Worm (Caenorhabditis elegans) whole organism, late embryonic: ENCODE measurements around the gene sto-2.

ENCODE experiments used
- T23F11.4 ChIP-seq: fragments of 200-800 bp; sonication (Bioruptor generic); optimal IDR thresholded peaks from 2 replicates; lab custom pipeline; 2018; ENCODE audit warnings: mild to moderate bottlenecking, missing genetic modification characterization, missing compliant biosample characterization
- ceh-6 ChIP-seq: fragments of 200-800 bp; sonication (Bioruptor generic); optimal IDR thresholded peaks from 2 replicates; lab custom pipeline; 2018; ENCODE audit warnings: mild to moderate bottlenecking, missing genetic modification characterization, missing compliant biosample characterization
- ceh-9 ChIP-seq: sonication (generic microtip); optimal IDR thresholded peaks from 2 replicates; lab custom pipeline; 2016; ENCODE audit warnings: mild to moderate bottlenecking, missing genetic modification characterization, inconsistent platforms, missing compliant biosample characterization
- dve-1 ChIP-seq: sonication (generic microtip); optimal IDR thresholded peaks from 2 replicates; lab custom pipeline; 2017; ENCODE audit warnings: antibody characterized with exemption, mild to moderate bottlenecking, missing genetic modification characterization, missing compliant biosample characterization
- hlh-8 ChIP-seq: sonication (generic microtip); optimal IDR thresholded peaks from 2 replicates; lab custom pipeline; 2016; ENCODE audit warnings: missing genotype, missing genetic modification characterization, missing compliant biosample characterization
- pqm-1 ChIP-seq: sonication (generic microtip); optimal IDR thresholded peaks from 2 replicates; lab custom pipeline; 2016; ENCODE audit warnings: missing genetic modification characterization, missing compliant biosample characterization
- syd-9 ChIP-seq: sonication (generic microtip); optimal IDR thresholded peaks from 2 replicates; lab custom pipeline; 2016; ENCODE audit warnings: mild to moderate bottlenecking, missing genetic modification characterization, moderate library complexity, missing compliant biosample characterization
- unc-3 ChIP-seq, 2 experiments: fragments of 200-800 bp in 1 of 2; sonication (Bioruptor generic) in 1 of 2; sonication (generic microtip) in 1 of 2; conservative IDR thresholded peaks in 1 of 2; optimal IDR thresholded peaks in 1 of 2; 2 replicates each; pipeline versions ENCODE4 v1.3.6 to Lab custom; 2016 to 2022; ENCODE audit warnings: missing compliant biosample characterization in 2 of 2, missing genetic modification characterization in 2 of 2, missing genetic modification reagents in 1 of 2
- unc-55 ChIP-seq: sonication (generic microtip); optimal IDR thresholded peaks from 2 replicates; lab custom pipeline; 2017; ENCODE audit warnings: missing biosample characterization, missing genetic modification reagents, missing genetic modification characterization

- no peak for TF ChIP-seq pqm-1 (tag; lab: Kevin White, UChicago)
- TF ChIP-seq ceh-6 (GFP tag; lab: Kevin White, UChicago) = no peak
- no peak for TF ChIP-seq hlh-8 (tag; lab: Kevin White, UChicago)
- TF ChIP-seq T23F11.4 (GFP tag; lab: Kevin White, UChicago) = no peak
- TF ChIP-seq unc-55 = no peak
- TF ChIP-seq syd-9 (tag; lab: Kevin White, UChicago) = no peak
- TF ChIP-seq ceh-9 (tag; lab: Kevin White, UChicago) = no peak
- no peak for TF ChIP-seq dve-1 (tag; lab: Kevin White, UChicago)
- no peak for TF ChIP-seq unc-3 (GFP tag; conservative IDR thresholded peaks at IDR 0.05; lab: Robert Waterston, UW)
- TF ChIP-seq unc-3 (tag; optimal IDR thresholded peaks at IDR 0.05; lab: Kevin White, UChicago) = no peak
Observed at ce11 chrX:5278249-5278648, 44.9 kb downstream of the sto-2 start.
